Fruit fly (Drosophila melanogaster) whole organism, pupa: ENCODE results near the gene CG34462.
A peak's percentile ranks its signal among the peaks of the same experiment; 100 is the strongest.

Source experiments
- CG10348 ChIP-seq: fragments of 200-800 bp; sonication (Bioruptor generic); IDR thresholded peaks from 2 replicates; pipeline ENCODE4 v1.3.6; 2022; ENCODE audit warnings: missing biosample characterization, missing genetic modification characterization
- CG12605 ChIP-seq: fragments of 200-800 bp; sonication (Bioruptor generic); IDR thresholded peaks from 2 replicates; pipeline ENCODE4 v1.3.6; 2022; ENCODE audit warnings: missing biosample characterization, missing genetic modification characterization
- CG13204 ChIP-seq: fragments of 200-800 bp; sonication (Bioruptor generic); optimal IDR thresholded peaks from 2 replicates; lab custom pipeline; 2018; ENCODE audit warnings: missing biosample characterization, mild to moderate bottlenecking, missing genetic modification characterization, moderate library complexity
- CG14655 ChIP-seq: fragments of 200-800 bp; sonication (Bioruptor generic); optimal IDR thresholded peaks from 3 replicates; lab custom pipeline; 2017; ENCODE audit warnings: mild to moderate bottlenecking, missing biosample characterization, missing genetic modification reagents, missing genetic modification characterization
- CG15710 ChIP-seq: fragments of 200-800 bp; sonication (Bioruptor generic); optimal IDR thresholded peaks from 2 replicates; lab custom pipeline; 2018; ENCODE audit warnings: missing biosample characterization, mild to moderate bottlenecking, missing genetic modification characterization, moderate library complexity
- CG17806 ChIP-seq: fragments of 200-800 bp; sonication (Bioruptor generic); optimal IDR thresholded peaks from 2 replicates; lab custom pipeline; 2018; ENCODE audit warnings: missing biosample characterization, mild to moderate bottlenecking, missing genetic modification characterization, moderate library complexity
- CG32121 ChIP-seq: fragments of 200-800 bp; sonication (Bioruptor generic); IDR thresholded peaks from 2 replicates; pipeline ENCODE4 v1.3.6; 2022; ENCODE audit warnings: missing biosample characterization, missing genetic modification characterization
- CG34367 ChIP-seq: fragments of 200-800 bp; sonication (Bioruptor generic); optimal IDR thresholded peaks from 2 replicates; lab custom pipeline; 2018; ENCODE audit warnings: missing biosample characterization, mild to moderate bottlenecking, missing genetic modification characterization
- CG4496 ChIP-seq: fragments of 200-800 bp; sonication (Bioruptor generic); IDR thresholded peaks from 3 replicates; pipeline ENCODE4 v1.3.6; 2022; ENCODE audit warnings: missing biosample characterization, missing genetic modification characterization
- CG8159 ChIP-seq: fragments of 200-800 bp; sonication (Bioruptor generic); optimal IDR thresholded peaks from 3 replicates; lab custom pipeline; 2018; ENCODE audit warnings: missing biosample characterization, mild to moderate bottlenecking, missing genetic modification characterization, moderate library complexity
- CG8301 ChIP-seq: fragments of 200-800 bp; sonication (Bioruptor generic); optimal IDR thresholded peaks from 2 replicates; lab custom pipeline; 2018; ENCODE audit warnings: missing biosample characterization, mild to moderate bottlenecking, missing genetic modification characterization
- CG9948 ChIP-seq: fragments of 200-800 bp; sonication (Bioruptor generic); optimal IDR thresholded peaks from 2 replicates; lab custom pipeline; 2018; ENCODE audit warnings: missing biosample characterization, mild to moderate bottlenecking, missing genetic modification characterization, moderate library complexity
- D1 ChIP-seq: fragments of 200-800 bp; sonication (Bioruptor generic); optimal IDR thresholded peaks from 2 replicates; lab custom pipeline; 2018; ENCODE audit warnings: missing biosample characterization, mild to moderate bottlenecking, missing genetic modification characterization, moderate library complexity
- EcR ChIP-seq: fragments of 200-800 bp; sonication (Bioruptor generic); optimal IDR thresholded peaks from 3 replicates; lab custom pipeline; 2019; ENCODE audit warnings: missing biosample characterization, missing genetic modification characterization, mild to moderate bottlenecking, moderate library complexity, missing genetic modification reagents
- Ets98B ChIP-seq: fragments of 200-800 bp; sonication (Bioruptor generic); IDR thresholded peaks from 2 replicates; pipeline ENCODE4 v1.3.6; 2022; ENCODE audit warnings: missing biosample characterization, missing genetic modification characterization
- Pif1A ChIP-seq: fragments of 200-800 bp; sonication (Bioruptor generic); optimal IDR thresholded peaks from 3 replicates; lab custom pipeline; 2016; ENCODE audit warnings: missing biosample characterization, missing genetic modification characterization
- Pif1B ChIP-seq: fragments of 200-800 bp; sonication (Bioruptor generic); optimal IDR thresholded peaks from 3 replicates; lab custom pipeline; 2016; ENCODE audit warnings: missing biosample characterization, missing genetic modification characterization
- Snoo ChIP-seq: fragments of 200-800 bp; sonication (Bioruptor generic); optimal IDR thresholded peaks from 3 replicates; lab custom pipeline; 2017; ENCODE audit warnings: missing biosample characterization, mild to moderate bottlenecking, missing genetic modification characterization, inconsistent platforms
- fd96Ca ChIP-seq: fragments of 200-800 bp; sonication (Bioruptor generic); IDR thresholded peaks from 3 replicates; pipeline ENCODE4 v1.3.6; 2022; ENCODE audit warnings: missing biosample characterization, missing genetic modification characterization
- gl ChIP-seq: fragments of 200-800 bp; sonication (Bioruptor generic); optimal IDR thresholded peaks from 2 replicates; lab custom pipeline; 2018; ENCODE audit warnings: missing biosample characterization, mild to moderate bottlenecking, missing genetic modification characterization
- rn ChIP-seq: fragments of 200-800 bp; sonication (Bioruptor generic); IDR thresholded peaks from 2 replicates; pipeline ENCODE4 v1.3.6; 2022; ENCODE audit warnings: missing biosample characterization, missing genetic modification characterization

The CG34462 gene

DNA sequence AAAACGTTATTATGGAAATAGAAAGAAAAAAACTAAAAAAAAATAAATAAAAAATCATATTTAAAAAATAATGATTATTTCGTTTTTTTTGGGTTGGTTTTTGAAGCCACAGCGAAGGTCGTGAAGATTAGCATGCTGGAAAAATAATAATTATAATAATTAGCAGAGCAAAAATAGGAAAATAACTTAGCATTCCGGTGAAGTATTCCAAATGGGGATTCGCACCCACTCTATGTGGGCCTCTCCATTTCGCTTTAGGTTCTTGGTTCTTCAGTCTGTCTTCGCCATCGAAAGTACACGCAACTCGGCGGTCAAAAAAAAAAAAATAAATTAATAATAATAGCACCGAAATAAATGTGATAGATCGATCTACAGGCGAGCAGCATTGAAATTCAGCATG lies at the start of gene CG34462:
Gene CG34462, plus strand, starts transcription at position 301 of the 400 bp plus-strand sequence.
- TF ChIP-seq CG14655 (no peak), gl (no peak), CG34367 (tag; lab: Kevin White, UChicago) (no peak), CG12605 (GFP tag; lab: Robert Waterston, UW) (no peak), fd96Ca (GFP tag; lab: Robert Waterston, UW) (no peak), CG9948 (no peak), CG10348 (no peak), Ets98B (GFP tag; lab: Robert Waterston, UW) (no peak), EcR (GFP tag; lab: Kevin White, UChicago) (no peak), CG8159 (no peak), CG8301 (tag; lab: Kevin White, UChicago) (no peak), rn (GFP tag; lab: Robert Waterston, UW) (no peak)

dm6 chr3L:8284651-8285050 lies 43.7 kb upstream of the CG34462 start:
- TF ChIP-seq Pif1B (GFP tag; lab: Kevin White, UChicago): no peak
- no peak for TF ChIP-seq CG14655
- 0 out of 3 replicates have a peak, but pooled peaks have one; percentile 30 for TF ChIP-seq fd96Ca (GFP tag; lab: Robert Waterston, UW)
- TF ChIP-seq CG17806 (tag; lab: Kevin White, UChicago): peak; percentile 15
- peak; percentile 50 for TF ChIP-seq CG15710 (tag; lab: Kevin White, UChicago)
- TF ChIP-seq CG13204 (GFP tag; lab: Kevin White, UChicago): no peak
- peak; percentile 63 for TF ChIP-seq CG8159
- no peak for TF ChIP-seq D1 (tag; lab: Kevin White, UChicago)
- peak; percentile 15 for TF ChIP-seq Pif1A (GFP tag; lab: Kevin White, UChicago)
- TF ChIP-seq, all 21 proteins: peak for 5

- no peak for TF ChIP-seq CG10348
- TF ChIP-seq CG12605 (GFP tag; lab: Robert Waterston, UW): peak; percentile 49; the same call in 1 of the 2 replicates
Observed at dm6 chr3L:8285291-8285690, 43.1 kb upstream of the CG34462 start.

- TF ChIP-seq EcR (GFP tag; lab: Kevin White, UChicago) (no peak), Ets98B (GFP tag; lab: Robert Waterston, UW) (no peak), CG8301 (tag; lab: Kevin White, UChicago) (no peak), rn (GFP tag; lab: Robert Waterston, UW) (no peak), fd96Ca (GFP tag; lab: Robert Waterston, UW) (no peak)
- TF ChIP-seq, all 21 proteins: peak for 0
Observed at dm6 chr3L:8285773-8286172, 42.6 kb upstream of the CG34462 start.

DNA sequence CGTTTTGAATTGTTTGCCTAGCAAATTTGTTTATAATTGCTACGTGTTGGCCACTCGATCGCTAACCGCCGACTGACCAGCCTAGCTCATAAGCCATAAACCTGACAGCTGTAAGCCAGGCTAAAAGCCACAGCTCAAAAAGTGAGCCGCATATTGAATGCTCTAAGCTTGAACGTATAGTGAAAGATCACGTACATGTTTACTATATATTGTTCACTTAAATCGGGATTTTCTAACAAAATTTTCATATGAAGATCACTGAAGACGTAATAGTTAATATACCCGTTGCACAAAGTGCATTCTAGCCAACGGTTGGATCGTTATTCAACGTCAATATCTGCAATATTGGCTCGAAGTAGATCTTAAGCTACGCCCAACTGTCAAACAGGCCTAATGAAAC lies 42.0 kb upstream of the CG34462 start:
- peak; percentile 57; the same call in 1 of the 3 replicates for TF ChIP-seq CG4496 (GFP tag; lab: Robert Waterston, UW)
- TF ChIP-seq CG8301 (tag; lab: Kevin White, UChicago): peak; percentile 8
- peak; percentile 67; the same call in 1 of the 3 replicates for TF ChIP-seq fd96Ca (GFP tag; lab: Robert Waterston, UW)
- TF ChIP-seq Ets98B (GFP tag; lab: Robert Waterston, UW): peak; percentile 54
- no peak for TF ChIP-seq D1 (tag; lab: Kevin White, UChicago)

dm6 chr3L:8288396-8288795 lies 40.0 kb upstream of the CG34462 start:
- TF ChIP-seq CG4496 (GFP tag; lab: Robert Waterston, UW) (no peak), CG8159 (no peak), fd96Ca (GFP tag; lab: Robert Waterston, UW) (no peak), Pif1A (GFP tag; lab: Kevin White, UChicago) (no peak), CG17806 (tag; lab: Kevin White, UChicago) (no peak), CG13204 (GFP tag; lab: Kevin White, UChicago) (no peak), CG15710 (tag; lab: Kevin White, UChicago) (no peak), EcR (GFP tag; lab: Kevin White, UChicago) (no peak), CG32121 (GFP tag; lab: Robert Waterston, UW) (no peak)

DNA sequence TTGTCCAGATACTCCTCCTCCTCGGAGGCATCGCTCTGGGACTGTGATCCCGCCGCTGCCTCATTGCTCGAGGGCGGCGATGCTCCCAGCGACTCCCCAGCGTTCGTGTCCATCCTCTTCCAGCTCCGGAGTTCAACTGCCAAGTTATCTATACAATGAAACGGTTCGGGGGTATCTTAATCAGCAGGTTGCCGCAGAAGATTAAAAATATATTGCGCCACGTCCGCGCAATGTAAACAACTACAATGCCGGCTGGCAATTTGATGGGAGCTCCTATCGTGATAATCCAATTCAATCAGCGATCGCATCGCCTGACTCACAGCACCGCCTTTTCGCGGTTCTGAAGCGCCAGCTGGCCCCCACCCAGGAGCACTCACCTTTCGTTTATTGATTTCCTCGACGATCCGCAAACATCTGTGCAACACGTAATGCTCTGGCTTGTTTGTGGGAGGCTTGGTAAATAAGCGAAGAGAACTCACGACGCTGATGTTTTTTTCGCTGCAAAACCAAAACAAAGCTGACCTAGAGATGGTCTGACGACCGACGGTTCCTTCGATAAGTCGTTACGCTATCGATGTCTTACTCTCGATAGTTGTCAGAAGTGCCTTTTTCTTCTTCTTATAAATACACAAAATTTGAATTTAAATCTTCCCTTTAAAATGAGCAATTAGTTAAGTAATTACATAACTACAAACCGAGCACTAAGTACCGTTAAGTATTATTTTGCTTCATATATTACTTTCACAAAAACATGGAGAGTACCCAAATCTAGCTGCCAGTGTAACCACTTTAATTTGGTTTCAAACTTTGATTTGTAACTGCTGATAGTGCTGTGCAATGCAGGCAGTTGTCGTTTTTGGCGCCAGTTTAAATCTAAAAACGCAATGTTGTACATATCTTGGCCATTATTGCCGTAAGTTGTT lies 38.8 kb upstream of the CG34462 start, which contains the start of gene cert:
Gene cert, minus strand, starts transcription at position 535 of the 923 bp plus-strand sequence.
- TF ChIP-seq EcR (GFP tag; lab: Kevin White, UChicago): peak; percentile 69
- 0 out of 3 replicates have a peak, but pooled peaks have one; percentile 9 for TF ChIP-seq CG4496 (GFP tag; lab: Robert Waterston, UW)
- TF ChIP-seq CG17806 (tag; lab: Kevin White, UChicago): no peak
- peak; percentile 13 for TF ChIP-seq Pif1B (GFP tag; lab: Kevin White, UChicago)
- peak; percentile 4 for TF ChIP-seq CG15710 (tag; lab: Kevin White, UChicago)
- TF ChIP-seq Pif1A (GFP tag; lab: Kevin White, UChicago): peak; percentile 12
- peak; percentile 9 for TF ChIP-seq CG34367 (tag; lab: Kevin White, UChicago)
- no peak for TF ChIP-seq CG8159
- TF ChIP-seq D1 (tag; lab: Kevin White, UChicago): peak; percentile 12
- TF ChIP-seq CG12605 (GFP tag; lab: Robert Waterston, UW): no peak
- peak; percentile 35 for TF ChIP-seq Snoo (tag; lab: Kevin White, UChicago)
- TF ChIP-seq rn (GFP tag; lab: Robert Waterston, UW): no peak
- TF ChIP-seq fd96Ca (GFP tag; lab: Robert Waterston, UW): no peak
